Fruit fly (Drosophila melanogaster) whole organism: Measurements from ENCODE around the gene CG14881.

Experiments
- CG8478 ChIP-seq: fragments of >200 bp; optimal IDR thresholded peaks from 2 replicates; lab custom pipeline; 2018; ENCODE audit warnings: inconsistent platforms
- Dll ChIP-seq: fragments of >200 bp; optimal IDR thresholded peaks from 2 replicates; lab custom pipeline; 2017
- EcR ChIP-seq, 2 experiments: fragments of >200 bp; optimal IDR thresholded peaks; 2 replicates each; lab custom pipeline; 2017; ENCODE audit warnings: missing biosample characterization in 2 of 2, missing genetic modification characterization in 2 of 2, missing genetic modification reagents in 2 of 2
- pan ChIP-seq: fragments of >200 bp; optimal IDR thresholded peaks from 2 replicates; lab custom pipeline; 2017
- psq ChIP-seq: fragments of >200 bp; optimal IDR thresholded peaks from 2 replicates; lab custom pipeline; 2017
- usp ChIP-seq: fragments of >200 bp; optimal IDR thresholded peaks from 2 replicates; lab custom pipeline; 2017; ENCODE audit warnings: missing biosample characterization, missing genetic modification characterization, mixed read lengths

CG14881 gene

dm6 chr3R:16413734-16414133 lies 21.0 kb upstream of the CG14881 start:
- TF ChIP-seq EcR (GFP tag; optimal IDR thresholded peaks at IDR 0.05; lab: Kevin White, UChicago) (no peak), usp (GFP tag; lab: Kevin White, UChicago) (no peak), pan (lab: Kevin White, UChicago) (no peak), Dll (no peak), psq (no peak), CG8478 (no peak)

dm6 chr3R:16416508-16416907 lies 18.2 kb upstream of the CG14881 start:
- TF ChIP-seq usp (GFP tag; lab: Kevin White, UChicago) (no peak), EcR (GFP tag; optimal IDR thresholded peaks at IDR 0.05; lab: Kevin White, UChicago) (no peak), Dll (no peak), psq (no peak), pan (lab: Kevin White, UChicago) (no peak), CG8478 (no peak)

- TF ChIP-seq CG8478 (no peak), EcR (GFP tag; optimal IDR thresholded peaks at IDR 0.05; lab: Kevin White, UChicago) (no peak), pan (lab: Kevin White, UChicago) (no peak), psq (no peak), Dll (no peak), usp (GFP tag; lab: Kevin White, UChicago) (no peak)
Observed at dm6 chr3R:16423323-16423722, 11.4 kb upstream of the CG14881 start.

- no peak for TF ChIP-seq EcR (GFP tag; optimal IDR thresholded peaks at IDR 0.05; lab: Kevin White, UChicago)
- TF ChIP-seq pan (lab: Kevin White, UChicago): no peak
- TF ChIP-seq psq: no peak
- no peak for TF ChIP-seq usp (GFP tag; lab: Kevin White, UChicago)
- no peak for TF ChIP-seq CG8478
- TF ChIP-seq Dll: no peak
Observed at dm6 chr3R:16427520-16427919, 7.2 kb upstream of the CG14881 start.

dm6 chr3R:16430381-16430780 lies 4.3 kb upstream of the CG14881 start, which contains the start of gene CG31279:
Gene CG31279, plus strand, starts transcription at chr3R:16430681.
- TF ChIP-seq Dll (no peak), pan (lab: Kevin White, UChicago) (no peak)

dm6 chr3R:16431707-16432106 lies 3.0 kb upstream of the CG14881 start:
- no peak for TF ChIP-seq Dll
- TF ChIP-seq CG8478: no peak
- TF ChIP-seq psq: no peak
- TF ChIP-seq EcR (GFP tag; optimal IDR thresholded peaks at IDR 0.05; lab: Kevin White, UChicago): no peak
- no peak for TF ChIP-seq usp (GFP tag; lab: Kevin White, UChicago)
- TF ChIP-seq pan (lab: Kevin White, UChicago): no peak

- TF ChIP-seq EcR (GFP tag; optimal IDR thresholded peaks at IDR 0.05; lab: Kevin White, UChicago) (no peak), usp (GFP tag; lab: Kevin White, UChicago) (no peak)
Observed at dm6 chr3R:16432665-16433065, 2.0 kb upstream of the CG14881 start, which contains the start of gene Fntb. Gene Fntb, plus strand, starts transcription at chr3R:16432998.

dm6 chr3R:16436374-16437037 lies 1.8 kb downstream of the CG14881 start, which contains the start of gene mRpS33:
Gene mRpS33, minus strand, starts transcription at chr3R:16436597.
- no peak for TF ChIP-seq EcR (GFP tag; optimal IDR thresholded peaks at IDR 0.05; lab: Kevin White, UChicago)
- no peak for TF ChIP-seq Dll
- no peak for TF ChIP-seq pan (lab: Kevin White, UChicago)
- no peak for TF ChIP-seq CG8478
- TF ChIP-seq psq: no peak
- TF ChIP-seq usp (GFP tag; lab: Kevin White, UChicago): no peak

- TF ChIP-seq usp (GFP tag; lab: Kevin White, UChicago) (no peak), CG8478 (no peak)
Observed at dm6 chr3R:16441367-16441923, 6.7 kb downstream of the CG14881 start, which contains the start of gene ema. Gene ema, minus strand, starts transcription at chr3R:16441661.

- TF ChIP-seq Dll (no peak), pan (lab: Kevin White, UChicago) (no peak), psq (no peak), usp (GFP tag; lab: Kevin White, UChicago) (no peak), EcR (GFP tag; optimal IDR thresholded peaks at IDR 0.05; lab: Kevin White, UChicago) (no peak), CG8478 (no peak)
Observed at dm6 chr3R:16442937-16443336, 8.2 kb downstream of the CG14881 start, which contains the start of the genes Ttc1 and CG14882. Gene Ttc1, minus strand, starts transcription at chr3R:16443007. Gene CG14882, plus strand, starts transcription at chr3R:16443207.

dm6 chr3R:16446836-16447235 lies 12.1 kb downstream of the CG14881 start:
- TF ChIP-seq usp (GFP tag; lab: Kevin White, UChicago) (no peak), EcR (GFP tag; optimal IDR thresholded peaks at IDR 0.05; lab: Kevin White, UChicago) (no peak), CG8478 (no peak), Dll (no peak), psq (no peak), pan (lab: Kevin White, UChicago) (no peak)

dm6 chr3R:16447448-16448045 lies 12.8 kb downstream of the CG14881 start:
- TF ChIP-seq CG8478 (no peak), Dll (no peak)
